Fruit fly (Drosophila melanogaster) whole organism, embryonic: ENCODE measurements around the gene CG42811.

Experiments
- CG10366 ChIP-seq: fragments of 200-800 bp; sonication (Bioruptor generic); IDR thresholded peaks from 2 replicates; pipeline ENCODE4 v1.3.6; 2022; ENCODE audit warnings: missing biosample characterization, missing genetic modification characterization
- CG10959 ChIP-seq: fragments of 200-800 bp; sonication (Bioruptor generic); IDR thresholded peaks from 2 replicates; pipeline ENCODE4 v1.3.6; 2022; ENCODE audit warnings: missing biosample characterization, missing genetic modification characterization
- CG11247 ChIP-seq: fragments of 200-800 bp; sonication (Bioruptor generic); IDR thresholded peaks from 2 replicates; pipeline ENCODE4 v1.3.6; 2022; ENCODE audit warnings: missing biosample characterization, missing genetic modification characterization
- CG11504 ChIP-seq: fragments of 200-800 bp; sonication (Bioruptor generic); optimal IDR thresholded peaks from 3 replicates; lab custom pipeline; 2019; ENCODE audit warnings: missing biosample characterization, mild to moderate bottlenecking, missing genetic modification characterization, moderate library complexity
- CG11695 ChIP-seq: fragments of 200-800 bp; sonication (Bioruptor generic); IDR thresholded peaks from 3 replicates; pipeline ENCODE4 v1.3.6; 2022; ENCODE audit warnings: missing biosample characterization, missing genetic modification characterization
- CG11723 ChIP-seq: fragments of 200-800 bp; sonication (Bioruptor generic); optimal IDR thresholded peaks from 2 replicates; lab custom pipeline; 2017; ENCODE audit warnings: missing biosample characterization, mild to moderate bottlenecking, missing genetic modification characterization
- CG12219 ChIP-seq: fragments of 200-800 bp; sonication (Bioruptor generic); optimal IDR thresholded peaks from 3 replicates; lab custom pipeline; 2018; ENCODE audit warnings: missing biosample characterization, mild to moderate bottlenecking, missing genetic modification characterization
- CG13287 ChIP-seq: fragments of 200-800 bp; sonication (Bioruptor generic); IDR thresholded peaks from 2 replicates; pipeline ENCODE4 v1.3.6; 2022; ENCODE audit warnings: missing biosample characterization, missing genetic modification characterization; ENCODE audit not compliant: partially characterized antibody
- CG15269 ChIP-seq: fragments of 200-800 bp; sonication (Bioruptor generic); optimal IDR thresholded peaks from 2 replicates; lab custom pipeline; 2018; ENCODE audit warnings: missing biosample characterization, mild to moderate bottlenecking, missing genetic modification characterization, moderate library complexity
- CG31388 ChIP-seq: fragments of 200-800 bp; sonication (Bioruptor generic); optimal IDR thresholded peaks from 2 replicates; lab custom pipeline; 2016; ENCODE audit warnings: missing biosample characterization, missing genetic modification characterization
- CG3163 ChIP-seq: fragments of 200-800 bp; sonication (Bioruptor generic); optimal IDR thresholded peaks from 3 replicates; lab custom pipeline; 2016; ENCODE audit warnings: missing biosample characterization, missing genetic modification characterization
- CG32767 ChIP-seq: fragments of 200-800 bp; sonication (Bioruptor generic); IDR thresholded peaks from 2 replicates; pipeline ENCODE4 v1.3.6; 2022; ENCODE audit warnings: missing biosample characterization, missing genetic modification characterization
- CG3726 ChIP-seq: fragments of 200-800 bp; sonication (Bioruptor generic); IDR thresholded peaks from 3 replicates; pipeline ENCODE4, ENCODE4 v1.3.6; 2022; ENCODE audit warnings: missing biosample characterization, missing genetic modification characterization
- CG4328 ChIP-seq: fragments of 200-800 bp; sonication (Bioruptor generic); optimal IDR thresholded peaks from 3 replicates; lab custom pipeline; 2017; ENCODE audit warnings: missing biosample characterization, missing genetic modification reagents, missing genetic modification characterization
- CG5953 ChIP-seq: fragments of 200-800 bp; sonication (Bioruptor generic); IDR thresholded peaks from 2 replicates; pipeline ENCODE4 v1.3.6; 2022; ENCODE audit warnings: missing biosample characterization, missing genetic modification characterization
- CG6175 ChIP-seq: fragments of 200-800 bp; sonication (Bioruptor generic); IDR thresholded peaks from 3 replicates; pipeline ENCODE4 v1.3.6; 2022; ENCODE audit warnings: missing biosample characterization, missing genetic modification characterization
- CG7271 ChIP-seq: fragments of 200-800 bp; sonication (Bioruptor generic); optimal IDR thresholded peaks from 2 replicates; lab custom pipeline; 2018; ENCODE audit warnings: missing biosample characterization, mild to moderate bottlenecking, missing genetic modification characterization, moderate library complexity
- CG8359 ChIP-seq: fragments of 200-800 bp; sonication (Bioruptor generic); optimal IDR thresholded peaks from 2 replicates; lab custom pipeline; 2017; ENCODE audit warnings: missing biosample characterization, mild to moderate bottlenecking, missing genetic modification characterization, borderline replicate concordance
- CG9609 ChIP-seq: fragments of 200-800 bp; sonication (Bioruptor generic); optimal IDR thresholded peaks from 3 replicates; lab custom pipeline; 2016; ENCODE audit warnings: missing biosample characterization, missing genetic modification characterization
- Dek ChIP-seq: fragments of 200-800 bp; sonication (Bioruptor generic); optimal IDR thresholded peaks from 3 replicates; lab custom pipeline; 2019; ENCODE audit warnings: missing biosample characterization, mild to moderate bottlenecking, missing genetic modification characterization, moderate library complexity
- Fer1 ChIP-seq: fragments of 200-800 bp; sonication (Bioruptor generic); optimal IDR thresholded peaks from 2 replicates; lab custom pipeline; 2017; ENCODE audit warnings: missing biosample characterization, mild to moderate bottlenecking, missing genetic modification characterization
- HLH3B ChIP-seq: fragments of 200-800 bp; sonication (Bioruptor generic); IDR thresholded peaks from 2 replicates; pipeline ENCODE4 v1.3.6; 2022; ENCODE audit warnings: missing biosample characterization, missing genetic modification characterization
- HmgZ ChIP-seq: fragments of 200-800 bp; sonication (Bioruptor generic); optimal IDR thresholded peaks from 2 replicates; lab custom pipeline; 2018; ENCODE audit warnings: missing biosample characterization, mild to moderate bottlenecking, missing genetic modification characterization
- MTF-1 ChIP-seq: fragments of 200-800 bp; sonication (Bioruptor generic); optimal IDR thresholded peaks from 2 replicates; lab custom pipeline; 2018; ENCODE audit warnings: missing biosample characterization, mild to moderate bottlenecking, missing genetic modification characterization, borderline replicate concordance
- Mrtf ChIP-seq: fragments of 200-800 bp; sonication (Bioruptor generic); IDR thresholded peaks from 3 replicates; pipeline ENCODE4 v1.3.6; 2022; ENCODE audit warnings: missing biosample characterization, missing genetic modification characterization
- bcd ChIP-seq: fragments of 200-800 bp; sonication (Bioruptor generic); optimal IDR thresholded peaks from 2 replicates; lab custom pipeline; 2017; ENCODE audit warnings: missing biosample characterization, mild to moderate bottlenecking, missing genetic modification characterization
- cato ChIP-seq: fragments of 200-800 bp; sonication (Bioruptor generic); optimal IDR thresholded peaks from 2 replicates; lab custom pipeline; 2016; ENCODE audit warnings: missing biosample characterization, missing genetic modification characterization, borderline replicate concordance
- chif ChIP-seq, 2 experiments: fragments of 200-800 bp; sonication (Bioruptor generic); optimal IDR thresholded peaks; 3 replicates each; lab custom pipeline; 2016; ENCODE audit warnings: missing biosample characterization in 2 of 2, missing genetic modification characterization in 2 of 2
- chn ChIP-seq: fragments of 200-800 bp; sonication (Bioruptor generic); optimal IDR thresholded peaks from 2 replicates; lab custom pipeline; 2016; ENCODE audit warnings: missing biosample characterization, missing genetic modification characterization
- fru ChIP-seq: fragments of >200 bp; optimal IDR thresholded peaks from 2 replicates; lab custom pipeline; 2017
- gce ChIP-seq: fragments of 200-800 bp; sonication (Bioruptor generic); IDR thresholded peaks from 3 replicates; pipeline ENCODE4 v1.3.6; 2022; ENCODE audit warnings: missing biosample characterization, missing genetic modification characterization
- gsb-n ChIP-seq: fragments of 200-800 bp; sonication (Bioruptor generic); optimal IDR thresholded peaks from 3 replicates; lab custom pipeline; 2018; ENCODE audit warnings: missing biosample characterization, mild to moderate bottlenecking, missing genetic modification characterization
- hbn ChIP-seq: fragments of 200-800 bp; sonication (Bioruptor generic); IDR thresholded peaks from 2 replicates; pipeline ENCODE4 v1.3.6; 2022; ENCODE audit warnings: missing biosample characterization, missing genetic modification characterization; ENCODE audit not compliant: partially characterized antibody
- hth ChIP-seq: fragments of >200 bp; optimal IDR thresholded peaks from 2 replicates; lab custom pipeline; 2017; ENCODE audit warnings: inconsistent platforms
- insv ChIP-seq, 2 experiments: fragments of 200-800 bp; sonication (Bioruptor generic); optimal IDR thresholded peaks; 3 replicates each; lab custom pipeline; 2016 to 2018; ENCODE audit warnings: missing biosample characterization in 2 of 2, missing genetic modification characterization in 2 of 2
- jing ChIP-seq: fragments of 200-800 bp; sonication (Bioruptor generic); optimal IDR thresholded peaks from 2 replicates; lab custom pipeline; 2018; ENCODE audit warnings: missing biosample characterization, mild to moderate bottlenecking, missing genetic modification characterization
- luna ChIP-seq: fragments of 200-800 bp; sonication (Bioruptor generic); optimal IDR thresholded peaks from 2 replicates; lab custom pipeline; 2016; ENCODE audit warnings: missing biosample characterization, missing genetic modification characterization
- mld ChIP-seq: fragments of 200-800 bp; sonication (Bioruptor generic); IDR thresholded peaks from 3 replicates; pipeline ENCODE4 v1.3.6; 2022; ENCODE audit warnings: missing biosample characterization, missing genetic modification characterization; ENCODE audit not compliant: partially characterized antibody
- peb ChIP-seq: fragments of 200-800 bp; sonication (Bioruptor generic); IDR thresholded peaks from 2 replicates; pipeline ENCODE4 v1.3.6; 2022; ENCODE audit warnings: missing biosample characterization, missing genetic modification characterization
- sima ChIP-seq: fragments of 200-800 bp; sonication (Bioruptor generic); optimal IDR thresholded peaks from 2 replicates; lab custom pipeline; 2016; ENCODE audit warnings: missing biosample characterization, missing genetic modification characterization
- so ChIP-seq: fragments of 200-800 bp; sonication (Bioruptor generic); IDR thresholded peaks from 3 replicates; pipeline ENCODE4 v1.3.6; 2022; ENCODE audit warnings: missing biosample characterization, missing genetic modification characterization
- sob ChIP-seq: fragments of 200-800 bp; sonication (Bioruptor generic); IDR thresholded peaks from 2 replicates; pipeline ENCODE4 v1.3.6; 2022; ENCODE audit warnings: missing biosample characterization, missing genetic modification characterization
- stwl ChIP-seq: fragments of 200-800 bp; sonication (Bioruptor generic); optimal IDR thresholded peaks from 3 replicates; lab custom pipeline; 2018; ENCODE audit warnings: missing biosample characterization, mild to moderate bottlenecking, missing genetic modification characterization, moderate library complexity
- sug ChIP-seq: fragments of 200-800 bp; optimal IDR thresholded peaks from 2 replicates; lab custom pipeline; 2019; ENCODE audit warnings: missing biosample characterization, mild to moderate bottlenecking, missing genetic modification characterization, moderate library complexity
- trh ChIP-seq: fragments of 200-800 bp; sonication (Bioruptor generic); optimal IDR thresholded peaks from 2 replicates; lab custom pipeline; 2016; ENCODE audit warnings: missing biosample characterization, missing genetic modification characterization
- unc-4 ChIP-seq: fragments of 200-800 bp; sonication (Bioruptor generic); IDR thresholded peaks from 2 replicates; pipeline ENCODE4 v1.3.6; 2022; ENCODE audit warnings: missing biosample characterization, missing genetic modification characterization; ENCODE audit not compliant: partially characterized antibody
- usp ChIP-seq: fragments of >200 bp; optimal IDR thresholded peaks from 2 replicates; lab custom pipeline; 2017; ENCODE audit warnings: missing biosample characterization, missing genetic modification characterization
- vfl ChIP-seq: fragments of 200-800 bp; sonication (Bioruptor generic); optimal IDR thresholded peaks from 2 replicates; lab custom pipeline; 2016; ENCODE audit warnings: missing biosample characterization, missing genetic modification characterization
- zen2 ChIP-seq: fragments of 200-800 bp; sonication (Bioruptor generic); IDR thresholded peaks from 3 replicates; pipeline ENCODE4 v1.3.6; 2022; ENCODE audit warnings: missing biosample characterization, missing genetic modification characterization; ENCODE audit not compliant: partially characterized antibody

CG42811 gene

DNA sequence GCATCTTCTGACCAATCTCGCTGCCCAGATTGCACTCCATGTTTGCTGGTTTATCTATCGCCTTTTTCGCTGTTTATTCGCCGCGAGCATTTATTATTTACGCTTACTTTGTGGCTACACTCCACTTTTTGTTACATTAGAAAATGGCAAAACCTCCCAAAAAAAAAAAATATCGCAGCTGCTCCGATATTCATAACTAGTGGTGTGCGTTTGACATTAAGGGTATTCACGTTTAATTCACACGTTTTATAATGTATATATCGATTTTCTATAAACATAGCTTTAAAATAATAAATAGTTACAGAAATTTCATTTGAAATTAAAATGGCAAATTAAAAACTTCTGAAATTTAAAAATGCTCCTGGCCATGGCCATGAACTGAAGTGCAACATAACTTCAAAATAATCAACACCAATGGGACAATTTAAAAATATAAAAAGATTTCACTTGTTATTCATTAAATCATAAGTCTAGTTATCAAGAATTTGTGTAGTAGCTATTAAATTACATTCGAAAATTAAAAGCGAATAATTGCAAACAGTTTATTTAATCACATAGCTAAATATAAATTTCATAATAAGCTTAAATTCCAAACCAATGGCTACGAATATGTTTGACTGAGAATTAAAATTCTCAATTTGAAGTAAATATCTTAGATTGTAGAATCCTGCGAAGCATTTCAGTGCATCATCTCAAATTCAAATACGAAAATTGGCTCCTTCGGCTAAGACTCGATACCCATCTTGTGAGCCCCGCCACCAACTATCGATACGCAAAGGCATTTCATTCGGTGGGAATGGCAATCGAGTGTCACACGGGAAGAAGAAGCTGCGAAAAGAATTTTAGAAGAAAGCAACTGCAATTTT is 48.6 kb downstream of the CG42811 start, which contains the start of the genes Nab2 and BRWD3 (continued):
- TF ChIP-seq peb (GFP tag; lab: Robert Waterston, UW) (no peak), MTF-1 (GFP tag; lab: Kevin White, UChicago) (no peak), CG11695 (GFP tag; lab: Robert Waterston, UW) (no peak), mld (GFP tag; lab: Robert Waterston, UW) (peak; percentile 60; the same call in 1 of the 3 replicates), chn (no peak), Dek (tag; lab: Kevin White, UChicago) (peak; percentile 21), HLH3B (GFP tag; lab: Robert Waterston, UW) (peak; percentile 29; the same call in 1 of the 2 replicates), CG7271 (no peak), jing (GFP tag; lab: Kevin White, UChicago) (no peak), CG3726 (no peak), CG31388 (GFP tag; lab: Kevin White, UChicago) (no peak), bcd (peak; percentile 22), CG10366 (GFP tag; lab: Robert Waterston, UW) (no peak), CG13287 (peak; percentile 52), CG8359 (GFP tag; lab: Kevin White, UChicago) (no peak), usp (GFP tag; lab: Kevin White, UChicago) (no peak), sob (GFP tag; lab: Robert Waterston, UW) (peak; percentile 14; the same call in 1 of the 2 replicates), chif (GFP tag; optimal IDR thresholded peaks at IDR 0.05; lab: Kevin White, UChicago) (peak in 1 of 2 experiments; percentile 6), sima (GFP tag; lab: Kevin White, UChicago) (no peak), insv (GFP tag; optimal IDR thresholded peaks at IDR 0.05; lab: Kevin White, UChicago) (no peak), stwl (peak; percentile 23), HmgZ (tag; lab: Kevin White, UChicago) (peak; percentile 4), cato (GFP tag; lab: Kevin White, UChicago) (peak; percentile 9), CG5953 (GFP tag; lab: Robert Waterston, UW) (no peak), CG12219 (GFP tag; lab: Kevin White, UChicago) (no peak), CG15269 (tag; lab: Kevin White, UChicago) (no peak), CG3163 (no peak), vfl (GFP tag; lab: Kevin White, UChicago) (no peak), luna (GFP tag; lab: Kevin White, UChicago) (no peak), hth (lab: Kevin White, UChicago) (no peak), CG6175 (GFP tag; lab: Robert Waterston, UW) (no peak), CG11247 (GFP tag; lab: Robert Waterston, UW) (peak; percentile 34; the same call in 1 of the 2 replicates), so (GFP tag; lab: Robert Waterston, UW) (no peak), sug (no peak), zen2 (GFP tag; lab: Robert Waterston, UW) (peak; percentile 49; the same call in 1 of the 3 replicates), CG9609 (GFP tag; lab: Kevin White, UChicago) (no peak), CG4328 (peak; percentile 32), CG32767 (GFP tag; lab: Robert Waterston, UW) (0 out of 2 replicates have a peak, but pooled peaks have one; percentile 25), CG11504 (tag; lab: Kevin White, UChicago) (no peak), gsb-n (no peak), gce (no peak), Fer1 (GFP tag; lab: Kevin White, UChicago) (no peak), Mrtf (GFP tag; lab: Robert Waterston, UW) (no peak), unc-4 (GFP tag; lab: Robert Waterston, UW) (peak; percentile 62), trh (GFP tag; lab: Kevin White, UChicago) (peak; percentile 36), hbn (GFP tag; lab: Robert Waterston, UW) (peak; percentile 54), CG11723 (no peak), fru (no peak), CG10959 (GFP tag; lab: Robert Waterston, UW) (no peak)
